Fruit fly (Drosophila melanogaster) whole organism, embryonic: Measurements from ENCODE around the gene Gss1.

Experiments
- Ada2b ChIP-seq: fragments of 200-800 bp; sonication (Bioruptor generic); IDR thresholded peaks from 2 replicates; pipeline ENCODE4 v1.3.6; 2022; ENCODE audit warnings: missing biosample characterization, missing genetic modification characterization
- B-H1 ChIP-seq: fragments of 200-800 bp; sonication (Bioruptor generic); IDR thresholded peaks from 3 replicates; pipeline ENCODE4 v1.3.6; 2022; ENCODE audit warnings: missing biosample characterization, missing genetic modification characterization
- Blimp-1 ChIP-seq: fragments of 200-800 bp; sonication (Bioruptor generic); optimal IDR thresholded peaks from 3 replicates; lab custom pipeline; 2018; ENCODE audit warnings: missing biosample characterization, missing genetic modification characterization, mild to moderate bottlenecking, moderate library complexity, missing genetic modification reagents
- Bteb2 ChIP-seq: fragments of 200-800 bp; sonication (Bioruptor generic); optimal IDR thresholded peaks from 2 replicates; lab custom pipeline; 2016; ENCODE audit warnings: missing biosample characterization, missing genetic modification characterization
- CG10147 ChIP-seq: fragments of 200-800 bp; sonication (Bioruptor generic); optimal IDR thresholded peaks from 2 replicates; lab custom pipeline; 2019; ENCODE audit warnings: missing biosample characterization, mild to moderate bottlenecking, missing genetic modification characterization, moderate library complexity
- CG10274 ChIP-seq: fragments of 200-800 bp; sonication (Bioruptor generic); optimal IDR thresholded peaks from 3 replicates; lab custom pipeline; 2017; ENCODE audit warnings: missing biosample characterization, mild to moderate bottlenecking, missing genetic modification characterization
- CG13775 ChIP-seq: fragments of 200-800 bp; sonication (Bioruptor generic); optimal IDR thresholded peaks from 3 replicates; lab custom pipeline; 2017; ENCODE audit warnings: missing biosample characterization, mild to moderate bottlenecking, missing genetic modification characterization
- CG15269 ChIP-seq: fragments of 200-800 bp; sonication (Bioruptor generic); optimal IDR thresholded peaks from 2 replicates; lab custom pipeline; 2018; ENCODE audit warnings: missing biosample characterization, mild to moderate bottlenecking, missing genetic modification characterization, moderate library complexity
- CG1529 ChIP-seq: fragments of 200-800 bp; sonication (Bioruptor generic); optimal IDR thresholded peaks from 3 replicates; lab custom pipeline; 2018; ENCODE audit warnings: missing biosample characterization, missing genetic modification characterization
- CG1647 ChIP-seq: fragments of 200-800 bp; sonication (Bioruptor generic); optimal IDR thresholded peaks from 3 replicates; lab custom pipeline; 2016; ENCODE audit warnings: missing biosample characterization, missing genetic modification characterization
- CG2875 ChIP-seq: fragments of 200-800 bp; sonication (Bioruptor generic); optimal IDR thresholded peaks from 2 replicates; lab custom pipeline; 2017; ENCODE audit warnings: missing biosample characterization, mild to moderate bottlenecking, missing genetic modification characterization, missing genetic modification reagents
- CG3065 ChIP-seq: fragments of 200-800 bp; sonication (Bioruptor generic); optimal IDR thresholded peaks from 2 replicates; lab custom pipeline; 2016; ENCODE audit warnings: missing biosample characterization, missing genetic modification characterization
- CG3407 ChIP-seq: fragments of 200-800 bp; sonication (Bioruptor generic); optimal IDR thresholded peaks from 2 replicates; lab custom pipeline; 2018; ENCODE audit warnings: missing biosample characterization, mild to moderate bottlenecking, missing genetic modification characterization
- CG34376 ChIP-seq: fragments of 200-800 bp; sonication (Bioruptor generic); optimal IDR thresholded peaks from 2 replicates; lab custom pipeline; 2018; ENCODE audit warnings: missing biosample characterization, mild to moderate bottlenecking, missing genetic modification characterization
- CG3726 ChIP-seq: fragments of 200-800 bp; sonication (Bioruptor generic); IDR thresholded peaks from 3 replicates; pipeline ENCODE4, ENCODE4 v1.3.6; 2022; ENCODE audit warnings: missing biosample characterization, missing genetic modification characterization
- CG3995 ChIP-seq: fragments of 200-800 bp; sonication (Bioruptor generic); optimal IDR thresholded peaks from 3 replicates; lab custom pipeline; 2016; ENCODE audit warnings: missing biosample characterization, missing genetic modification characterization
- CG7271 ChIP-seq: fragments of 200-800 bp; sonication (Bioruptor generic); optimal IDR thresholded peaks from 2 replicates; lab custom pipeline; 2018; ENCODE audit warnings: missing biosample characterization, mild to moderate bottlenecking, missing genetic modification characterization, moderate library complexity
- CG9437 ChIP-seq: fragments of 200-800 bp; sonication (Bioruptor generic); optimal IDR thresholded peaks from 2 replicates; lab custom pipeline; 2018; ENCODE audit warnings: missing biosample characterization, mild to moderate bottlenecking, missing genetic modification characterization
- CoRest ChIP-seq: fragments of 200-800 bp; sonication (Bioruptor generic); optimal IDR thresholded peaks from 3 replicates; lab custom pipeline; 2018; ENCODE audit warnings: missing biosample characterization, mild to moderate bottlenecking, missing genetic modification characterization, moderate library complexity
- CrebB ChIP-seq: fragments of 200-800 bp; sonication (Bioruptor generic); optimal IDR thresholded peaks from 3 replicates; lab custom pipeline; 2018; ENCODE audit warnings: missing biosample characterization, mild to moderate bottlenecking, missing genetic modification characterization
- Dll ChIP-seq: fragments of 200-800 bp; sonication (Bioruptor generic); IDR thresholded peaks from 4 replicates; pipeline ENCODE4 v1.3.6; 2022; ENCODE audit warnings: missing biosample characterization, missing genetic modification characterization; ENCODE audit not compliant: partially characterized antibody
- E2f2 ChIP-seq: fragments of 200-800 bp; sonication (Bioruptor generic); IDR thresholded peaks from 2 replicates; pipeline ENCODE4 v1.3.6; 2022; ENCODE audit warnings: missing biosample characterization, missing genetic modification characterization
- GATAe ChIP-seq: fragments of 200-800 bp; sonication (Bioruptor generic); conservative IDR thresholded peaks from 2 replicates; pipeline ENCODE4 v1.3.6; 2022; ENCODE audit warnings: missing biosample characterization, missing genetic modification characterization
- HmgD ChIP-seq: fragments of 200-800 bp; sonication (Bioruptor generic); optimal IDR thresholded peaks from 3 replicates; lab custom pipeline; 2016; ENCODE audit warnings: missing biosample characterization, missing genetic modification characterization
- Hr51 ChIP-seq, 2 experiments: fragments of 200-800 bp; sonication (Bioruptor generic); optimal IDR thresholded peaks; 2 replicates in 1 of 2; 3 replicates in 1 of 2; lab custom pipeline; 2016 to 2018; ENCODE audit warnings: missing biosample characterization in 2 of 2, missing genetic modification characterization in 2 of 2, mild to moderate bottlenecking in 1 of 2, moderate library complexity in 1 of 2
- Lim3 ChIP-seq: fragments of 200-800 bp; sonication (Bioruptor generic); IDR thresholded peaks from 2 replicates; pipeline ENCODE4 v1.3.6; 2022; ENCODE audit warnings: missing biosample characterization, missing genetic modification characterization
- MBD-R2 ChIP-seq: fragments of 200-800 bp; sonication (Bioruptor generic); IDR thresholded peaks from 2 replicates; pipeline ENCODE4 v1.3.6; 2022; ENCODE audit warnings: missing biosample characterization, missing genetic modification characterization
- Mad ChIP-seq: fragments of 200-800 bp; sonication (Bioruptor generic); optimal IDR thresholded peaks from 2 replicates; lab custom pipeline; 2016; ENCODE audit warnings: missing biosample characterization, missing genetic modification characterization
- NC2α ChIP-seq: fragments of 200-800 bp; sonication (Bioruptor generic); optimal IDR thresholded peaks from 2 replicates; lab custom pipeline; 2016; ENCODE audit warnings: missing biosample characterization, missing genetic modification characterization
- al ChIP-seq: fragments of 200-800 bp; sonication (Bioruptor generic); IDR thresholded peaks from 2 replicates; pipeline ENCODE4 v1.3.6; 2022; ENCODE audit warnings: missing biosample characterization, missing genetic modification characterization
- cato ChIP-seq: fragments of 200-800 bp; sonication (Bioruptor generic); optimal IDR thresholded peaks from 2 replicates; lab custom pipeline; 2016; ENCODE audit warnings: missing biosample characterization, missing genetic modification characterization, borderline replicate concordance
- corto ChIP-seq: fragments of 200-800 bp; sonication (Bioruptor generic); optimal IDR thresholded peaks from 2 replicates; lab custom pipeline; 2016; ENCODE audit warnings: missing biosample characterization, mild to moderate bottlenecking, missing genetic modification characterization, moderate library complexity
- disco-r ChIP-seq: fragments of 200-800 bp; sonication (Bioruptor generic); optimal IDR thresholded peaks from 2 replicates; lab custom pipeline; 2016; ENCODE audit warnings: missing biosample characterization, missing genetic modification characterization
- fd64A ChIP-seq: fragments of 200-800 bp; sonication (Bioruptor generic); optimal IDR thresholded peaks from 3 replicates; lab custom pipeline; 2018; ENCODE audit warnings: missing biosample characterization, mild to moderate bottlenecking, missing genetic modification characterization
- grau ChIP-seq: fragments of 200-800 bp; optimal IDR thresholded peaks from 3 replicates; lab custom pipeline; 2019; ENCODE audit warnings: missing biosample characterization, mild to moderate bottlenecking, missing genetic modification characterization, moderate library complexity
- hb ChIP-seq: fragments of 200-800 bp; sonication (Bioruptor generic); IDR thresholded peaks from 3 replicates; pipeline ENCODE4 v1.3.6; 2022; ENCODE audit warnings: missing biosample characterization, missing genetic modification characterization; ENCODE audit not compliant: partially characterized antibody
- hkb ChIP-seq, 2 experiments: fragments of 200-800 bp in 1 of 2; fragments of >200 bp in 1 of 2; sonication (Bioruptor generic) in 1 of 2; IDR thresholded peaks in 1 of 2; optimal IDR thresholded peaks in 1 of 2; 2 replicates each; pipeline versions ENCODE4 v1.3.6 to Lab custom; 2017 to 2022; ENCODE audit warnings: missing biosample characterization in 1 of 2, missing genetic modification characterization in 1 of 2
- kay ChIP-seq: fragments of 200-800 bp; sonication (Bioruptor generic); optimal IDR thresholded peaks from 2 replicates; lab custom pipeline; 2016; ENCODE audit warnings: missing biosample characterization, missing genetic modification characterization
- lbe ChIP-seq: fragments of 200-800 bp; sonication (Bioruptor generic); optimal IDR thresholded peaks from 2 replicates; lab custom pipeline; 2016; ENCODE audit warnings: missing biosample characterization, mild to moderate bottlenecking, missing genetic modification characterization
- lola ChIP-seq, 3 experiments: fragments of >200 bp in 2 of 3; fragments of 200-800 bp in 1 of 3; sonication (Bioruptor generic) in 1 of 3; optimal IDR thresholded peaks; 2 replicates each; lab custom pipeline; 2017 to 2019; ENCODE audit warnings: missing biosample characterization in 3 of 3, missing genetic modification characterization in 3 of 3, mild to moderate bottlenecking in 1 of 3, moderate library complexity in 1 of 3
- nerfin-2 ChIP-seq: fragments of 200-800 bp; sonication (Bioruptor generic); IDR thresholded peaks from 2 replicates; pipeline ENCODE4 v1.3.6; 2022; ENCODE audit warnings: missing biosample characterization, missing genetic modification characterization; ENCODE audit not compliant: partially characterized antibody
- nom ChIP-seq: fragments of 200-800 bp; sonication (Bioruptor generic); optimal IDR thresholded peaks from 2 replicates; lab custom pipeline; 2017; ENCODE audit warnings: missing biosample characterization, missing genetic modification characterization, mild to moderate bottlenecking, moderate library complexity, missing genetic modification reagents
- odd ChIP-seq: fragments of 200-800 bp; sonication (Bioruptor generic); optimal IDR thresholded peaks from 2 replicates; lab custom pipeline; 2017; ENCODE audit warnings: missing biosample characterization, mild to moderate bottlenecking, missing genetic modification characterization
- seq ChIP-seq: fragments of 200-800 bp; sonication (Bioruptor generic); IDR thresholded peaks from 2 replicates; pipeline ENCODE4 v1.3.6; 2022; ENCODE audit warnings: missing biosample characterization, missing genetic modification characterization
- sug ChIP-seq: fragments of 200-800 bp; optimal IDR thresholded peaks from 2 replicates; lab custom pipeline; 2019; ENCODE audit warnings: missing biosample characterization, mild to moderate bottlenecking, missing genetic modification characterization, moderate library complexity
- trem ChIP-seq: fragments of 200-800 bp; optimal IDR thresholded peaks from 3 replicates; lab custom pipeline; 2019; ENCODE audit warnings: missing biosample characterization, mild to moderate bottlenecking, missing genetic modification characterization, moderate library complexity
- usp ChIP-seq: fragments of >200 bp; optimal IDR thresholded peaks from 2 replicates; lab custom pipeline; 2017; ENCODE audit warnings: missing biosample characterization, missing genetic modification characterization

The Gss1 gene

DNA sequence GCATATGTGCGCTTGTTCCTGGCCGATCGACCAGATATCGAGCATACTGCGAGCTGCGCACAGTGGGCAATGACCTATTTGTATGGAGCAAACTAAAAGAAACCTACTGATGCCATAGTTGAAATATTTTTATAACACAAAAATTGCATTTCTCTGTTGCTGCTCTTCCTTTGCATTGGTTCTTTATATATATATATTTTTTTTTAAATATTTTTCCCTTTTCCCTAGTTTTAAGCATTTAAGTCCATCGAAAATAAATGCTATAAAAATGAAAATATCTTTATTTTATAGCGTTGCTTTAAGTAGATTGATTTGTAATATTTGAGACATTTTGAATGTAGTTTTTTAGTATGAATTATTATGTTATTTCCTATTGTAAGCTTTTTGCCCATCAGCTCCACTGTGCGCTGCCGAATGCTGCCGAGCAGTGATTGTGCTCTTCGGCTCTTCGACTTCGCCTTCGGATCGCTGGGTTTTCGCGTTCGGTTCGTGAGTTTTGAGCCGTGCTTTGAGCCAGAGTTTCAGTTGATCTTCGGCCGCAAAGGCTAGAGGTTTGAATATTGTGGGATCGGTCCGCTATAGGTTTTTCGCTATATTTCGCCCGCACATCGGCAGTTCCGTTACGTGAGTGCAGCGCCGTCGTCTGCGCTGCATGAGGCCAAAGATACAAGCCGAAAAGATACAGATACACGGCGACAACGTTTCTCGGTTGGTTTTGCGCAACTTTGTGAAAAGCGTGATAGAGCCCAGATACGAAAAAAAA, 21.8 kb downstream of the Gss1 start, which contains the start of gene CG6847 (continued):
- TF ChIP-seq cato (GFP tag; lab: Kevin White, UChicago) (peak; percentile 10), CG10274 (peak; percentile 2), CG13775 (GFP tag; lab: Kevin White, UChicago) (peak; percentile 70), Bteb2 (GFP tag; lab: Kevin White, UChicago) (no peak), Dll (GFP tag; lab: Robert Waterston, UW) (no peak), usp (no peak), al (GFP tag; lab: Robert Waterston, UW) (peak; percentile 45; the same call in 1 of the 2 replicates), CG9437 (GFP tag; lab: Kevin White, UChicago) (peak; percentile 79), Blimp-1 (peak; percentile 31), sug (tag; lab: Kevin White, UChicago) (peak; percentile 39), corto (GFP tag; lab: Kevin White, UChicago) (no peak), CG1647 (GFP tag; lab: Kevin White, UChicago) (no peak), Ada2b (GFP tag; lab: Robert Waterston, UW) (peak; percentile 17; the same call in 1 of the 2 replicates), hkb (optimal IDR thresholded peaks at IDR 0.05; lab: Kevin White, UChicago) (no peak), hkb (GFP tag; IDR thresholded peaks at IDR 0.05; lab: Robert Waterston, UW) (peak; percentile 41; the same call in 1 of the 2 replicates), CG34376 (GFP tag; lab: Kevin White, UChicago) (no peak), nerfin-2 (GFP tag; lab: Robert Waterston, UW) (no peak), E2f2 (GFP tag; lab: Robert Waterston, UW) (peak; percentile 20; the same call in 1 of the 2 replicates), CG15269 (tag; lab: Kevin White, UChicago) (peak; percentile 80), CG7271 (tag; lab: Kevin White, UChicago) (no peak), CG2875 (GFP tag; lab: Kevin White, UChicago) (peak; percentile 60), MBD-R2 (GFP tag; lab: Robert Waterston, UW) (no peak), seq (GFP tag; lab: Robert Waterston, UW) (no peak; the same call in 1 of the 2 replicates), Mad (peak; percentile 52), Hr51 (GFP tag; optimal IDR thresholded peaks at IDR 0.05; lab: Kevin White, UChicago) (peak in 1 of 2 experiments; percentile 90), CG1529 (peak; percentile 54), CG3407 (peak; percentile 26), NC2α (no peak), CG3726 (no peak), Lim3 (GFP tag; lab: Robert Waterston, UW) (no peak), nom (GFP tag; lab: Kevin White, UChicago) (no peak), CrebB (tag; lab: Kevin White, UChicago) (no peak), CG3995 (no peak), trem (tag; lab: Kevin White, UChicago) (peak; percentile 3), B-H1 (no peak; the same call in 2 of the 3 replicates), disco-r (GFP tag; lab: Kevin White, UChicago) (no peak), lbe (GFP tag; lab: Kevin White, UChicago) (peak; percentile 38), GATAe (no peak), fd64A (GFP tag; lab: Kevin White, UChicago) (no peak), HmgD (GFP tag; lab: Kevin White, UChicago) (no peak), CG3065 (GFP tag; lab: Kevin White, UChicago) (no peak), CoRest (tag; lab: Kevin White, UChicago) (peak; percentile 88), kay (GFP tag; lab: Kevin White, UChicago) (peak; percentile 32), lola (GFP tag; optimal IDR thresholded peaks at IDR 0.05; lab: Kevin White, UChicago) (peak in 1 of 3 experiments; percentile 78), odd (peak; percentile 49), CG10147 (no peak), grau (tag; lab: Kevin White, UChicago) (peak; percentile 84), hb (GFP tag; lab: Robert Waterston, UW) (no peak)
